Worm (Caenorhabditis elegans): Measurements from ENCODE around the gene F46F5.8.
A peak's percentile ranks its signal among the peaks of the same experiment; 100 is the strongest.

Gene F46F5.8

ce11 chrII:786938-787337 is 34.5 kb downstream of the F46F5.8 start, which contains the start of gene F46F5.16:
Gene F46F5.16, plus strand, starts transcription at chrII:787238.
- TF ChIP-seq tbx-8 (GFP tag; optimal IDR thresholded peaks at IDR 0.05) (no peak), lsy-2 (tag; optimal IDR thresholded peaks at IDR 0.05) (no peak), unc-62 (GFP tag; optimal IDR thresholded peaks at IDR 0.05) (no peak), blmp-1 (tag; optimal IDR thresholded peaks at IDR 0.05) (no peak), drap-1 (GFP tag; optimal IDR thresholded peaks at IDR 0.05) (no peak), M03D4.4 (tag; optimal IDR thresholded peaks at IDR 0.05) (no peak), nhr-2 (tag; optimal IDR thresholded peaks at IDR 0.05) (no peak), ceh-43 (GFP tag; optimal IDR thresholded peaks at IDR 0.05) (no peak), mab-5 (tag; optimal IDR thresholded peaks at IDR 0.05) (no peak), bed-3 (GFP tag; optimal IDR thresholded peaks at IDR 0.05) (no peak)

ce11 chrII:783532-783931 is 37.9 kb downstream of the F46F5.8 start, which contains the start of gene Y39F10A.6:
Gene Y39F10A.6, minus strand, starts transcription at chrII:783632.
- TF ChIP-seq lin-32 (GFP tag; optimal IDR thresholded peaks at IDR 0.05) = no peak
- no peak for TF ChIP-seq sptf-1 (tag; optimal IDR thresholded peaks at IDR 0.05)

- TF ChIP-seq lin-32 (GFP tag; optimal IDR thresholded peaks at IDR 0.05) (no peak), lsy-2 (tag; optimal IDR thresholded peaks at IDR 0.05) (no peak), unc-62 (GFP tag; optimal IDR thresholded peaks at IDR 0.05) (no peak), ztf-11 (tag; optimal IDR thresholded peaks at IDR 0.05) (no peak), tbx-8 (GFP tag; optimal IDR thresholded peaks at IDR 0.05) (no peak), unc-39 (tag; optimal IDR thresholded peaks at IDR 0.05) (no peak), nhr-12 (tag; optimal IDR thresholded peaks at IDR 0.05) (no peak)
Measured at ce11 chrII:782903-783302, 38.5 kb downstream of the F46F5.8 start, which contains the start of gene Y39F10A.3. Gene Y39F10A.3, minus strand, starts transcription at chrII:783003.

- TF ChIP-seq nhr-76 (tag; optimal IDR thresholded peaks at IDR 0.05) (no peak), lin-32 (GFP tag; optimal IDR thresholded peaks at IDR 0.05) (no peak), hlh-1 (tag; optimal IDR thresholded peaks at IDR 0.05) (no peak), nhr-28 (tag; optimal IDR thresholded peaks at IDR 0.05) (no peak), unc-120 (tag; optimal IDR thresholded peaks at IDR 0.05; ENCODE audit: poor library complexity, severe bottlenecking) (no peak)
Measured at ce11 chrII:775033-775432, 46.4 kb downstream of the F46F5.8 start, which contains the start of gene Y39F10A.1. Gene Y39F10A.1, plus strand, starts transcription at chrII:775333.

ce11 chrII:773830-774229 is 47.6 kb downstream of the F46F5.8 start:
- TF ChIP-seq sptf-1 (tag; optimal IDR thresholded peaks at IDR 0.05) = no peak
- peak; percentile 9 for TF ChIP-seq ces-1 (GFP tag; optimal IDR thresholded peaks at IDR 0.05)

All from whole organism, mixed stage, embryonic.